Worm (Caenorhabditis elegans) whole organism, L1 larva: Measurements from ENCODE around the gene prx-6.

ENCODE experiments used
- C04F5.9 ChIP-seq: sonication (generic microtip); optimal IDR thresholded peaks from 2 replicates; lab custom pipeline; 2016; ENCODE audit warnings: missing genetic modification characterization, missing compliant biosample characterization
- C16A3.4 ChIP-seq: fragments of 150-350 bp; optimal IDR thresholded peaks from 2 replicates; lab custom pipeline; 2014; ENCODE audit warnings: missing biosample characterization, missing genetic modification characterization
- C34B4.2 ChIP-seq: sonication (generic microtip); optimal IDR thresholded peaks from 2 replicates; lab custom pipeline; 2017; ENCODE audit warnings: mild to moderate bottlenecking, missing genetic modification characterization, missing compliant biosample characterization
- Y116A8C.19 ChIP-seq: sonication (generic microtip); optimal IDR thresholded peaks from 2 replicates; lab custom pipeline; 2016; ENCODE audit warnings: missing compliant biosample characterization, missing genetic modification characterization, borderline replicate concordance
- aly-2 ChIP-seq: fragments of 150-350 bp; optimal IDR thresholded peaks from 2 replicates; lab custom pipeline; 2014; ENCODE audit warnings: missing biosample characterization, missing genetic modification characterization
- blmp-1 ChIP-seq: fragments of 150-350 bp; optimal IDR thresholded peaks from 2 replicates; lab custom pipeline; 2014; ENCODE audit warnings: missing biosample characterization, missing genetic modification characterization
- ceh-82 ChIP-seq, 3 experiments: fragments of 150-350 bp in 1 of 3; sonication (generic microtip) in 2 of 3; optimal IDR thresholded peaks; 2 replicates each; lab custom pipeline; 2014 to 2017; ENCODE audit warnings: missing biosample characterization in 3 of 3, missing genetic modification characterization in 3 of 3
- ceh-88 ChIP-seq: fragments of 200-800 bp; sonication (Bioruptor generic); IDR thresholded peaks from 2 replicates; pipeline ENCODE4 v1.3.6; 2022; ENCODE audit warnings: missing genetic modification characterization, missing compliant biosample characterization
- ces-1 ChIP-seq: fragments of 150-350 bp; optimal IDR thresholded peaks from 2 replicates; lab custom pipeline; 2014; ENCODE audit warnings: missing biosample characterization, missing genetic modification reagents, missing genetic modification characterization
- dpl-1 ChIP-seq, 3 experiments: fragments of 150-350 bp in 2 of 3; sonication (generic microtip) in 1 of 3; optimal IDR thresholded peaks; 2 replicates each; lab custom pipeline; 2014 to 2017; ENCODE audit warnings: missing biosample characterization in 3 of 3, missing genetic modification characterization in 3 of 3, missing genetic modification reagents in 3 of 3
- dsc-1 ChIP-seq: sonication (generic microtip); optimal IDR thresholded peaks from 2 replicates; lab custom pipeline; 2016; ENCODE audit warnings: mild to moderate bottlenecking, missing genetic modification characterization, missing compliant biosample characterization
- efl-1 ChIP-seq, 4 experiments: fragments of 150-350 bp; optimal IDR thresholded peaks in 3 of 4; peaks in 1 of 4; 1 replicate in 1 of 4; 2 replicates in 3 of 4; lab custom pipeline; 2014; ENCODE audit warnings: missing biosample characterization in 2 of 4, missing genetic modification characterization in 2 of 4, missing genetic modification reagents in 2 of 4
- efl-3 ChIP-seq: fragments of 200-800 bp; sonication (Bioruptor generic); optimal IDR thresholded peaks from 2 replicates; lab custom pipeline; 2018; ENCODE audit warnings: mild to moderate bottlenecking, missing genetic modification characterization, missing compliant biosample characterization
- egl-13 ChIP-seq: sonication (generic microtip); optimal IDR thresholded peaks from 2 replicates; lab custom pipeline; 2016; ENCODE audit warnings: missing genotype, missing genetic modification reagents, missing genetic modification characterization, missing compliant biosample characterization
- egl-27 ChIP-seq, 2 experiments: fragments of 150-350 bp in 1 of 2; sonication (generic microtip); optimal IDR thresholded peaks; 3 replicates each; lab custom pipeline; 2017 to 2018; ENCODE audit warnings: missing biosample characterization in 2 of 2, missing genetic modification characterization in 2 of 2, missing genetic modification reagents in 2 of 2
- elt-2 ChIP-seq: sonication (generic microtip); optimal IDR thresholded peaks from 2 replicates; lab custom pipeline; 2016; ENCODE audit warnings: missing genetic modification characterization, mild to moderate bottlenecking, inconsistent platforms, missing compliant biosample characterization, missing genetic modification reagents
- ets-5 ChIP-seq: fragments of 200-800 bp; sonication (Bioruptor generic); IDR thresholded peaks from 2 replicates; pipeline ENCODE4 v1.3.6; 2022; ENCODE audit warnings: missing genetic modification characterization, missing compliant biosample characterization
- fkh-8 ChIP-seq: sonication (generic microtip); optimal IDR thresholded peaks from 2 replicates; lab custom pipeline; 2016; ENCODE audit warnings: mild to moderate bottlenecking, missing genetic modification characterization, missing compliant biosample characterization
- fos-1 ChIP-seq: fragments of 150-350 bp; optimal IDR thresholded peaks from 2 replicates; lab custom pipeline; 2014; ENCODE audit warnings: missing biosample characterization, missing genetic modification characterization
- hlh-17 ChIP-seq: fragments of 200-800 bp; sonication (Bioruptor generic); optimal IDR thresholded peaks from 2 replicates; lab custom pipeline; 2018; ENCODE audit warnings: missing genetic modification characterization, mild to moderate bottlenecking, missing compliant biosample characterization, moderate library complexity, borderline replicate concordance
- hlh-4 ChIP-seq: sonication (generic microtip); optimal IDR thresholded peaks from 2 replicates; lab custom pipeline; 2016; ENCODE audit warnings: mild to moderate bottlenecking, missing genetic modification characterization, missing compliant biosample characterization
- hpl-2 ChIP-seq: fragments of 150-350 bp; optimal IDR thresholded peaks from 2 replicates; lab custom pipeline; 2014; ENCODE audit warnings: missing biosample characterization, missing genetic modification reagents, missing genetic modification characterization
- jun-1 ChIP-seq: fragments of 150-350 bp; optimal IDR thresholded peaks from 2 replicates; lab custom pipeline; 2014; ENCODE audit warnings: missing biosample characterization, missing genetic modification reagents, missing genetic modification characterization
- lin-14 ChIP-seq: fragments of 200-800 bp; sonication (Bioruptor generic); optimal IDR thresholded peaks from 2 replicates; lab custom pipeline; 2018; ENCODE audit warnings: mild to moderate bottlenecking, missing genetic modification characterization, moderate library complexity, missing compliant biosample characterization
- lin-35 ChIP-seq, 2 experiments: fragments of 150-350 bp; optimal IDR thresholded peaks; 2 replicates each; lab custom pipeline; 2014; ENCODE audit warnings: missing biosample characterization in 2 of 2, missing genetic modification characterization in 2 of 2, missing genetic modification reagents in 2 of 2
- mab-9 ChIP-seq: fragments of 200-800 bp; sonication (Bioruptor generic); IDR thresholded peaks from 2 replicates; pipeline ENCODE4 v1.3.6; 2022; ENCODE audit warnings: missing genetic modification reagents, missing genetic modification characterization, missing compliant biosample characterization
- mep-1 ChIP-seq: fragments of 150-350 bp; optimal IDR thresholded peaks from 2 replicates; lab custom pipeline; 2014; ENCODE audit warnings: missing biosample characterization, missing genetic modification characterization
- nhr-11 ChIP-seq: fragments of 150-350 bp; optimal IDR thresholded peaks from 2 replicates; lab custom pipeline; 2014; ENCODE audit warnings: missing biosample characterization, missing genetic modification characterization
- nhr-20 ChIP-seq: sonication (generic microtip); optimal IDR thresholded peaks from 2 replicates; lab custom pipeline; 2016; ENCODE audit warnings: mild to moderate bottlenecking, missing genetic modification characterization, missing compliant biosample characterization
- nhr-237 ChIP-seq: fragments of 150-350 bp; optimal IDR thresholded peaks from 2 replicates; lab custom pipeline; 2014; ENCODE audit warnings: missing biosample characterization, missing genetic modification characterization
- nhr-47 ChIP-seq: sonication (generic microtip); optimal IDR thresholded peaks from 2 replicates; lab custom pipeline; 2016; ENCODE audit warnings: mild to moderate bottlenecking, missing genetic modification characterization, moderate library complexity, missing compliant biosample characterization
- nhr-84 ChIP-seq: sonication (generic microtip); optimal IDR thresholded peaks from 2 replicates; lab custom pipeline; 2017; ENCODE audit warnings: missing biosample characterization, missing genetic modification characterization
- nhr-90 ChIP-seq: sonication (generic microtip); optimal IDR thresholded peaks from 2 replicates; lab custom pipeline; 2016; ENCODE audit warnings: mild to moderate bottlenecking, missing genetic modification characterization, missing compliant biosample characterization; ENCODE audit not compliant: poor library complexity
- pax-3 ChIP-seq: fragments of 200-800 bp; sonication (Bioruptor generic); optimal IDR thresholded peaks from 2 replicates; lab custom pipeline; 2018; ENCODE audit warnings: mild to moderate bottlenecking, missing genetic modification characterization, moderate library complexity, missing compliant biosample characterization
- sup-37 ChIP-seq: fragments of 200-800 bp; sonication (Bioruptor generic); optimal IDR thresholded peaks from 2 replicates; lab custom pipeline; 2018; ENCODE audit warnings: mild to moderate bottlenecking, missing genetic modification characterization, missing compliant biosample characterization
- swsn-7 ChIP-seq: sonication (generic microtip); optimal IDR thresholded peaks from 2 replicates; lab custom pipeline; 2016; ENCODE audit warnings: missing genetic modification characterization, missing compliant biosample characterization
- unc-62 ChIP-seq: fragments of 150-350 bp; optimal IDR thresholded peaks from 2 replicates; lab custom pipeline; 2014; ENCODE audit warnings: missing biosample characterization, missing genetic modification reagents, missing genetic modification characterization

The prx-6 gene

ce11 chrV:4730075-4730474, 10.2 kb upstream of the prx-6 start, which contains the start of gene tig-2 (continued):
- no peak for TF ChIP-seq nhr-237 (tag; lab: Kevin White, UChicago)
- peak; percentile 11 for TF ChIP-seq swsn-7
- peak; percentile 6 for TF ChIP-seq nhr-47 (tag; lab: Kevin White, UChicago)
- no peak for TF ChIP-seq C16A3.4 (tag; lab: Kevin White, UChicago)

- TF ChIP-seq lin-14 (GFP tag; lab: Kevin White, UChicago) (no peak), C34B4.2 (no peak), efl-3 (GFP tag; lab: Kevin White, UChicago) (no peak), sup-37 (GFP tag; lab: Kevin White, UChicago) (no peak)
Measured at ce11 chrV:4724453-4724852, 4.6 kb upstream of the prx-6 start, which contains the start of gene F39G3.4. Gene F39G3.4 (plus strand): TSS chrV:4724753.

ce11 chrV:4722314-4722713, 2.4 kb upstream of the prx-6 start, which contains the start of gene F39G3.5:
Gene F39G3.5 (plus strand): TSS chrV:4722614.
- no peak for TF ChIP-seq unc-62 (GFP tag; lab: Kevin White, UChicago)
- no peak for TF ChIP-seq ceh-88 (GFP tag; lab: Robert Waterston, UW)
- TF ChIP-seq jun-1 (tag; lab: Kevin White, UChicago): no peak
- TF ChIP-seq dpl-1 (GFP tag; optimal IDR thresholded peaks at IDR 0.05; lab: Kevin White, UChicago): no peak
- no peak for TF ChIP-seq C34B4.2
- no peak for TF ChIP-seq nhr-11 (tag; lab: Kevin White, UChicago)
- TF ChIP-seq nhr-20 (tag; lab: Kevin White, UChicago): no peak
- TF ChIP-seq hlh-4: no peak
- TF ChIP-seq lin-14 (GFP tag; lab: Kevin White, UChicago): no peak

ce11 chrV:4720884-4721464, 1.1 kb upstream of the prx-6 start:
- peak; percentile 54 for TF ChIP-seq elt-2
- TF ChIP-seq efl-1 (optimal IDR thresholded peaks at IDR 0.05; lab: Kevin White, UChicago): no peak
- peak in 1 of 2 experiments; percentile 27 for TF ChIP-seq efl-1 (GFP tag; optimal IDR thresholded peaks at IDR 0.05 in 1 of 2; lab: Kevin White, UChicago)
- no peak for TF ChIP-seq dsc-1
- TF ChIP-seq Y116A8C.19 (tag; lab: Kevin White, UChicago): no peak
- TF ChIP-seq fos-1 (tag; lab: Kevin White, UChicago): no peak
- TF ChIP-seq pax-3 (tag; lab: Kevin White, UChicago): no peak
- no peak for TF ChIP-seq nhr-90
- TF ChIP-seq hpl-2 (GFP tag; lab: Kevin White, UChicago): no peak
- peak in 1 of 2 experiments; percentile 44 for TF ChIP-seq lin-35 (GFP tag; optimal IDR thresholded peaks at IDR 0.05; lab: Kevin White, UChicago)
- TF ChIP-seq mep-1 (tag; lab: Kevin White, UChicago): no peak
- no peak for TF ChIP-seq ets-5 (GFP tag; lab: Robert Waterston, UW)

- TF ChIP-seq nhr-84 (tag; lab: Kevin White, UChicago): no peak
- TF ChIP-seq efl-1 (optimal IDR thresholded peaks at IDR 0.05; lab: Kevin White, UChicago): no peak
- TF ChIP-seq efl-1 (GFP tag; optimal IDR thresholded peaks at IDR 0.05 in 1 of 2; lab: Kevin White, UChicago): peak in 1 of 2 experiments; percentile 62
Measured at ce11 chrV:4710464-4710863, 9.4 kb downstream of the prx-6 start, which contains the start of gene oac-24. Gene oac-24 (plus strand): TSS chrV:4710764.

- TF ChIP-seq ces-1 (GFP tag; lab: Kevin White, UChicago) (no peak), egl-13 (tag; lab: Kevin White, UChicago) (no peak), hlh-4 (peak; percentile 96), mab-9 (GFP tag; lab: Robert Waterston, UW) (no peak), fkh-8 (tag; lab: Kevin White, UChicago) (no peak), aly-2 (tag; lab: Kevin White, UChicago) (no peak), nhr-84 (tag; lab: Kevin White, UChicago) (no peak), ceh-82 (tag; optimal IDR thresholded peaks at IDR 0.05; lab: Kevin White, UChicago) (no peak), blmp-1 (tag; lab: Kevin White, UChicago) (no peak), hlh-17 (no peak), egl-27 (tag; optimal IDR thresholded peaks at IDR 0.05; lab: Kevin White, UChicago) (no peak), ets-5 (GFP tag; lab: Robert Waterston, UW) (no peak), nhr-47 (tag; lab: Kevin White, UChicago) (peak; percentile 2), C04F5.9 (tag; lab: Kevin White, UChicago) (no peak)
Measured at ce11 chrV:4707646-4708045, 12.2 kb downstream of the prx-6 start.
